Fruit fly (Drosophila melanogaster): ENCODE data around the gene drd.

dm6 chrX:15090371-15090770 lies 35.2 kb upstream of the drd start:
- no peak for TF ChIP-seq kay (GFP tag; ENCODE audit: borderline replicate concordance)
- TF ChIP-seq CG14711 (tag; optimal IDR thresholded peaks at IDR 0.05), result no peak
- no peak for TF ChIP-seq Hr96 (GFP tag; optimal IDR thresholded peaks at IDR 0.05)
- no peak for TF ChIP-seq CG1620 (GFP tag; optimal IDR thresholded peaks at IDR 0.05)

Measured in whole organism, adult.